Fruit fly (Drosophila melanogaster): ENCODE results near the gene RecQ4.

The RecQ4 gene

DNA sequence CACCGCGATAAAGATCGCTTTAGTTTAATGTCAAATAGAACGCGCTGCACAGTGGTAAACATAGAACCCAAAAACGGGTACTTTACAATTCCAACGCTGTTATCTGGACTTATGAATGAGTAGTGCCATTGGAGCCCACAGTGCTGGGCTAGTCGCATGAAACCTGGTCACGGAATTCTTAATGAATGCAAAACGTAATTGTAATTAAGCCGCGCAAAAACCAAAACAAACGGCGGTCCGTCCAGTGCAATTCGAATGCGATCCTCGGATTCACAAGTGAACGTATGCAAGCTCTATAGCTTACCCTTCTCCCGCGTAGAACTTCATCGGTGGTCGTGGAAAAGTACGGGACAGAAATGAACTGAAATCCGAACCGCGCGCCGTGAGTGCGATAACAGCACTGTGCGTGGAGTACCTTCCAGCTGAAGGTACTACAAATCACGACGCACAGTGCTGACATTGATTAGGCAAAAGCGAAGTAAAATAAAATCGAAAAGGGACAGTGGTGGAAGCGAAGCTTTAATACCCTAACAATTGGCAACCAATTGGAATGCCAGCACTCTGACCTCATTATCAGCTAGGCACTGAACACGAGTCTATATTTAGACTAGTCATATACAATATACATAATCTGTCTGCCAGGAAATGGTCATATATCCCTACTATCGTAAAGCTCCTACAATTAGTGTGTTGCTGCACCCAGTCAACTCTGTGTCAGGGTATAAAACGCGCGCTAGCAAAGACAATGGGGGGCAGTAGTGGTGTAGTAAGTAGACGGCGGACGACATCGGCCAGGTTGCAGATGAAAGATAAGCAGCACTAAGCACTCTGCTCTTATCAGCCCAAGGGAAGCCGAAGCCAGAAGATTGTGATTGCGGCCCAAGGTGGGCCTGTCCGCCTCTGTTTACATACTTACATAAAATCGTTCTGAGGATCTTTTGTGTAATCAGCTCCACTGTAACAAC, 9.8 kb upstream of the RecQ4 start (continued):
- peak; percentile 30; the same call in 1 of the 2 replicates for TF ChIP-seq Gsc (GFP tag; IDR thresholded peaks at IDR 0.05)
- TF ChIP-seq Spps (tag; optimal IDR thresholded peaks at IDR 0.05) = no peak
- no peak for TF ChIP-seq prd (optimal IDR thresholded peaks at IDR 0.05)
- TF ChIP-seq prd (GFP tag; IDR thresholded peaks at IDR 0.05) = peak; percentile 60
- no peak for TF ChIP-seq fd102C (GFP tag; optimal IDR thresholded peaks at IDR 0.05)
- peak; percentile 42 for TF ChIP-seq CG2712 (tag; optimal IDR thresholded peaks at IDR 0.05)
- no peak for TF ChIP-seq org-1 (GFP tag; optimal IDR thresholded peaks at IDR 0.05)
- no peak for TF ChIP-seq yki (optimal IDR thresholded peaks at IDR 0.05)
- 0 out of 2 replicates have a peak, but pooled peaks have one; percentile 25 for TF ChIP-seq Awh (GFP tag; IDR thresholded peaks at IDR 0.05)
- TF ChIP-seq pb (GFP tag; optimal IDR thresholded peaks at IDR 0.05) = peak; percentile 31
- no peak for TF ChIP-seq ttk (GFP tag; IDR thresholded peaks at IDR 0.05)
- TF ChIP-seq CG4820 (GFP tag; optimal IDR thresholded peaks at IDR 0.05) = peak; percentile 33
- TF ChIP-seq nerfin-2 (GFP tag; IDR thresholded peaks at IDR 0.05; ENCODE audit: partially characterized antibody) = no peak
- peak; percentile 60 for TF ChIP-seq CG14441 (GFP tag; IDR thresholded peaks at IDR 0.05)
- TF ChIP-seq Gug (GFP tag; IDR thresholded peaks at IDR 0.05) = peak; percentile 60; the same call in 2 of the 4 replicates
- TF ChIP-seq tin (GFP tag; optimal IDR thresholded peaks at IDR 0.05) = peak; percentile 28
- peak; percentile 30; the same call in 1 of the 2 replicates for TF ChIP-seq ranshi (GFP tag; IDR thresholded peaks at IDR 0.05)
- peak; percentile 89 for TF ChIP-seq sens (GFP tag)
- TF ChIP-seq CG11696 (GFP tag; IDR thresholded peaks at IDR 0.05) = 0 out of 2 replicates have a peak, but pooled peaks have one; percentile 8
- TF ChIP-seq Aef1 (GFP tag; IDR thresholded peaks at IDR 0.05) = peak; percentile 51
- TF ChIP-seq CG31441 (GFP tag; IDR thresholded peaks at IDR 0.05) = peak; percentile 51
- peak; percentile 46; the same call in 1 of the 2 replicates for TF ChIP-seq ara (GFP tag; IDR thresholded peaks at IDR 0.05)
- TF ChIP-seq CG13123 (GFP tag; optimal IDR thresholded peaks at IDR 0.05) = no peak
- TF ChIP-seq ERR (GFP tag; optimal IDR thresholded peaks at IDR 0.05) = peak; percentile 90
- peak; percentile 28; the same call in 1 of the 2 replicates for TF ChIP-seq HLH3B (GFP tag; IDR thresholded peaks at IDR 0.05)
- TF ChIP-seq klu (GFP tag; IDR thresholded peaks at IDR 0.05) = 0 out of 2 replicates have a peak, but pooled peaks have one; percentile 13
- TF ChIP-seq Jarid2 (GFP tag; optimal IDR thresholded peaks at IDR 0.05) = peak; percentile 30
- TF ChIP-seq zfh2 (GFP tag; optimal IDR thresholded peaks at IDR 0.05) = peak; percentile 46
- peak; percentile 9 for TF ChIP-seq pros (GFP tag; optimal IDR thresholded peaks at IDR 0.05)
- peak; percentile 32 for TF ChIP-seq CG17829 (tag; optimal IDR thresholded peaks at IDR 0.05)
- peak; percentile 43 for TF ChIP-seq CG4424 (GFP tag; optimal IDR thresholded peaks at IDR 0.05)
- TF ChIP-seq Mad (GFP tag; optimal IDR thresholded peaks at IDR 0.05) = peak; percentile 41
- peak; percentile 38 for TF ChIP-seq pum (GFP tag; optimal IDR thresholded peaks at IDR 0.05)
- TF ChIP-seq Camta (GFP tag; optimal IDR thresholded peaks at IDR 0.05) = peak; percentile 12
- no peak for TF ChIP-seq CG3407 (GFP tag; optimal IDR thresholded peaks at IDR 0.05)
- TF ChIP-seq Bdp1 (GFP tag; optimal IDR thresholded peaks at IDR 0.05) = peak; percentile 3
- peak; percentile 80 for TF ChIP-seq D19B (GFP tag; optimal IDR thresholded peaks at IDR 0.05)
- 0 out of 2 replicates have a peak, but pooled peaks have one; percentile 30 for TF ChIP-seq Oaz (GFP tag; IDR thresholded peaks at IDR 0.05)
- no peak for TF ChIP-seq nau (GFP tag; optimal IDR thresholded peaks at IDR 0.05)
- no peak for TF ChIP-seq CG4328 (GFP tag; optimal IDR thresholded peaks at IDR 0.05)
- TF ChIP-seq danr (GFP tag; IDR thresholded peaks at IDR 0.05) = peak; percentile 38; the same call in 1 of the 2 replicates
- peak; percentile 47; the same call in 1 of the 2 replicates for TF ChIP-seq gsb (GFP tag; IDR thresholded peaks at IDR 0.05)
- no peak for TF ChIP-seq Meics (GFP tag; optimal IDR thresholded peaks at IDR 0.05)
- TF ChIP-seq Rfx (GFP tag; IDR thresholded peaks at IDR 0.05) = 0 out of 2 replicates have a peak, but pooled peaks have one; percentile 37
- 0 out of 2 replicates have a peak, but pooled peaks have one; percentile 25 for TF ChIP-seq ham (GFP tag; IDR thresholded peaks at IDR 0.05)
- TF ChIP-seq CG32772 (GFP tag; IDR thresholded peaks at IDR 0.05) = peak; percentile 48
- TF ChIP-seq Ets65A (GFP tag) = peak; percentile 72
- TF ChIP-seq pzg (GFP tag; optimal IDR thresholded peaks at IDR 0.05) = no peak
- peak; percentile 67 for TF ChIP-seq Atf6 (GFP tag; IDR thresholded peaks at IDR 0.05)
- TF ChIP-seq disco-r (GFP tag; optimal IDR thresholded peaks at IDR 0.05) = peak; percentile 21
